Fruit fly (Drosophila melanogaster) whole organism, embryonic: Measurements from ENCODE around the gene hdly.
A peak's percentile ranks its signal among the peaks of the same experiment; 100 is the strongest.

Experiments used
- Abd-B ChIP-seq: fragments of 200-800 bp; sonication (Bioruptor generic); optimal IDR thresholded peaks from 2 replicates; lab custom pipeline; 2018; ENCODE audit warnings: missing biosample characterization, mild to moderate bottlenecking, missing genetic modification characterization, moderate library complexity
- Antp ChIP-seq: fragments of 200-800 bp; sonication (Bioruptor generic); optimal IDR thresholded peaks from 3 replicates; lab custom pipeline; 2016; ENCODE audit warnings: missing biosample characterization, missing genetic modification characterization
- Bdp1 ChIP-seq: fragments of 200-800 bp; sonication (Bioruptor generic); optimal IDR thresholded peaks from 3 replicates; lab custom pipeline; 2016; ENCODE audit warnings: missing biosample characterization, missing genetic modification characterization
- C15 ChIP-seq: fragments of 200-800 bp; sonication (Bioruptor generic); IDR thresholded peaks from 3 replicates; pipeline ENCODE4 v1.3.6; 2022; ENCODE audit warnings: missing biosample characterization, missing genetic modification characterization
- CG10209 ChIP-seq: fragments of 200-800 bp; sonication (Bioruptor generic); optimal IDR thresholded peaks from 3 replicates; lab custom pipeline; 2017; ENCODE audit warnings: missing biosample characterization, mild to moderate bottlenecking, missing genetic modification characterization, missing genetic modification reagents
- CG10543 ChIP-seq: fragments of 200-800 bp; sonication (Bioruptor generic); optimal IDR thresholded peaks from 3 replicates; lab custom pipeline; 2017; ENCODE audit warnings: missing biosample characterization, mild to moderate bottlenecking, missing genetic modification characterization, moderate library complexity
- CG11696 ChIP-seq: fragments of 200-800 bp; sonication (Bioruptor generic); IDR thresholded peaks from 2 replicates; pipeline ENCODE4 v1.3.6; 2022; ENCODE audit warnings: missing biosample characterization, missing genetic modification characterization
- CG12769 ChIP-seq: fragments of 200-800 bp; sonication (Bioruptor generic); optimal IDR thresholded peaks from 2 replicates; lab custom pipeline; 2019; ENCODE audit warnings: missing biosample characterization, mild to moderate bottlenecking, missing genetic modification characterization, moderate library complexity
- CG1529 ChIP-seq: fragments of 200-800 bp; sonication (Bioruptor generic); optimal IDR thresholded peaks from 3 replicates; lab custom pipeline; 2018; ENCODE audit warnings: missing biosample characterization, missing genetic modification characterization
- CG18011 ChIP-seq: fragments of 200-800 bp; sonication (Bioruptor generic); optimal IDR thresholded peaks from 2 replicates; lab custom pipeline; 2017; ENCODE audit warnings: missing biosample characterization, missing genetic modification characterization, mild to moderate bottlenecking, moderate library complexity, missing genotype
- CG2202 ChIP-seq: fragments of 200-800 bp; sonication (Bioruptor generic); optimal IDR thresholded peaks from 2 replicates; lab custom pipeline; 2018; ENCODE audit warnings: missing biosample characterization, mild to moderate bottlenecking, missing genetic modification characterization
- CG3065 ChIP-seq: fragments of 200-800 bp; sonication (Bioruptor generic); optimal IDR thresholded peaks from 2 replicates; lab custom pipeline; 2016; ENCODE audit warnings: missing biosample characterization, missing genetic modification characterization
- CG31441 ChIP-seq: fragments of 200-800 bp; sonication (Bioruptor generic); IDR thresholded peaks from 2 replicates; pipeline ENCODE4 v1.3.6; 2022; ENCODE audit warnings: missing biosample characterization, missing genetic modification characterization
- CG5245 ChIP-seq: fragments of 200-800 bp; sonication (Bioruptor generic); optimal IDR thresholded peaks from 3 replicates; lab custom pipeline; 2016; ENCODE audit warnings: missing biosample characterization, missing genetic modification characterization
- CG5953 ChIP-seq: fragments of 200-800 bp; sonication (Bioruptor generic); IDR thresholded peaks from 2 replicates; pipeline ENCODE4 v1.3.6; 2022; ENCODE audit warnings: missing biosample characterization, missing genetic modification characterization
- CG6813 ChIP-seq: fragments of 200-800 bp; sonication (Bioruptor generic); optimal IDR thresholded peaks from 2 replicates; lab custom pipeline; 2017; ENCODE audit warnings: missing biosample characterization, missing genetic modification characterization, mild to moderate bottlenecking, moderate library complexity, missing genetic modification reagents
- CG7271 ChIP-seq: fragments of 200-800 bp; sonication (Bioruptor generic); optimal IDR thresholded peaks from 2 replicates; lab custom pipeline; 2018; ENCODE audit warnings: missing biosample characterization, mild to moderate bottlenecking, missing genetic modification characterization, moderate library complexity
- CG9932 ChIP-seq: fragments of 200-800 bp; sonication (Bioruptor generic); IDR thresholded peaks from 2 replicates; pipeline ENCODE4 v1.3.6; 2022; ENCODE audit warnings: missing biosample characterization, missing genetic modification characterization
- CkIIα-i1 ChIP-seq: fragments of 200-800 bp; sonication (Bioruptor generic); IDR thresholded peaks from 2 replicates; pipeline ENCODE4 v1.3.6; 2022; ENCODE audit warnings: missing biosample characterization, missing genetic modification characterization
- CoRest ChIP-seq: fragments of 200-800 bp; sonication (Bioruptor generic); optimal IDR thresholded peaks from 3 replicates; lab custom pipeline; 2018; ENCODE audit warnings: missing biosample characterization, mild to moderate bottlenecking, missing genetic modification characterization, moderate library complexity
- Dad ChIP-seq: fragments of 200-800 bp; sonication (Bioruptor generic); optimal IDR thresholded peaks from 3 replicates; lab custom pipeline; 2016; ENCODE audit warnings: missing biosample characterization, missing genetic modification characterization
- Dfd ChIP-seq, 2 experiments: fragments of >200 bp; optimal IDR thresholded peaks; 2 replicates each; lab custom pipeline; 2017; ENCODE audit warnings: missing biosample characterization in 2 of 2, missing genetic modification characterization in 2 of 2
- Dip3 ChIP-seq: fragments of 200-800 bp; sonication (Bioruptor generic); optimal IDR thresholded peaks from 3 replicates; lab custom pipeline; 2016; ENCODE audit warnings: missing biosample characterization, missing genetic modification characterization
- Dref ChIP-seq: fragments of 200-800 bp; sonication (Bioruptor generic); IDR thresholded peaks from 2 replicates; pipeline ENCODE4 v1.3.6; 2022; ENCODE audit warnings: missing biosample characterization, missing genetic modification characterization
- MESR4 ChIP-seq: fragments of 200-800 bp; sonication (Bioruptor generic); optimal IDR thresholded peaks from 2 replicates; lab custom pipeline; 2018; ENCODE audit warnings: missing biosample characterization, mild to moderate bottlenecking, missing genetic modification characterization, moderate library complexity
- Meics ChIP-seq: fragments of 200-800 bp; sonication (Bioruptor generic); optimal IDR thresholded peaks from 2 replicates; lab custom pipeline; 2017; ENCODE audit warnings: missing biosample characterization, mild to moderate bottlenecking, missing genetic modification characterization
- Mrtf ChIP-seq: fragments of 200-800 bp; sonication (Bioruptor generic); IDR thresholded peaks from 3 replicates; pipeline ENCODE4 v1.3.6; 2022; ENCODE audit warnings: missing biosample characterization, missing genetic modification characterization
- Oli ChIP-seq: fragments of 200-800 bp; sonication (Bioruptor generic); optimal IDR thresholded peaks from 2 replicates; lab custom pipeline; 2018; ENCODE audit warnings: missing biosample characterization, mild to moderate bottlenecking, missing genetic modification characterization, moderate library complexity
- Pdp1 ChIP-seq, 2 experiments: fragments of 200-800 bp; sonication (Bioruptor generic); optimal IDR thresholded peaks; 3 replicates each; lab custom pipeline; 2016; ENCODE audit warnings: missing biosample characterization in 2 of 2, missing genetic modification characterization in 2 of 2, mild to moderate bottlenecking in 1 of 2, moderate library complexity in 1 of 2
- Scr ChIP-seq: fragments of 200-800 bp; sonication (Bioruptor generic); IDR thresholded peaks from 2 replicates; pipeline ENCODE4 v1.3.6; 2022; ENCODE audit warnings: missing biosample characterization, missing genetic modification characterization; ENCODE audit not compliant: partially characterized antibody
- Sry-δ ChIP-seq: fragments of 200-800 bp; sonication (Bioruptor generic); optimal IDR thresholded peaks from 2 replicates; lab custom pipeline; 2016; ENCODE audit warnings: missing biosample characterization, missing genetic modification characterization
- ap ChIP-seq: fragments of 200-800 bp; sonication (Bioruptor generic); IDR thresholded peaks from 2 replicates; pipeline ENCODE4 v1.3.6; 2022; ENCODE audit warnings: missing biosample characterization, missing genetic modification characterization
- ash1 ChIP-seq: fragments of 200-800 bp; sonication (Bioruptor generic); optimal IDR thresholded peaks from 2 replicates; lab custom pipeline; 2018; ENCODE audit warnings: missing biosample characterization, mild to moderate bottlenecking, missing genetic modification characterization
- bigmax ChIP-seq: fragments of 200-800 bp; sonication (Bioruptor generic); optimal IDR thresholded peaks from 2 replicates; lab custom pipeline; 2018; ENCODE audit warnings: missing biosample characterization, mild to moderate bottlenecking, missing genetic modification characterization
- bowl ChIP-seq: fragments of 200-800 bp; sonication (Bioruptor generic); IDR thresholded peaks from 2 replicates; pipeline ENCODE4 v1.3.6; 2022; ENCODE audit warnings: missing biosample characterization, missing genetic modification characterization
- cg ChIP-seq: fragments of 200-800 bp; sonication (Bioruptor generic); optimal IDR thresholded peaks from 3 replicates; lab custom pipeline; 2019; ENCODE audit warnings: missing biosample characterization, mild to moderate bottlenecking, missing genetic modification characterization, moderate library complexity
- fd96Cb ChIP-seq: fragments of 200-800 bp; sonication (Bioruptor generic); optimal IDR thresholded peaks from 2 replicates; lab custom pipeline; 2018; ENCODE audit warnings: missing biosample characterization, mild to moderate bottlenecking, missing genetic modification characterization, moderate library complexity
- fu2 ChIP-seq: fragments of 200-800 bp; sonication (Bioruptor generic); optimal IDR thresholded peaks from 2 replicates; lab custom pipeline; 2016; ENCODE audit warnings: missing biosample characterization, missing genetic modification characterization
- ham ChIP-seq: fragments of 200-800 bp; sonication (Bioruptor generic); IDR thresholded peaks from 2 replicates; pipeline ENCODE4 v1.3.6; 2022; ENCODE audit warnings: missing biosample characterization, missing genetic modification characterization
- kni ChIP-seq: fragments of 200-800 bp; sonication (Bioruptor generic); optimal IDR thresholded peaks from 3 replicates; lab custom pipeline; 2017; ENCODE audit warnings: mild to moderate bottlenecking, missing biosample characterization, missing genetic modification reagents, missing genetic modification characterization
- lbe ChIP-seq: fragments of 200-800 bp; sonication (Bioruptor generic); optimal IDR thresholded peaks from 2 replicates; lab custom pipeline; 2016; ENCODE audit warnings: missing biosample characterization, mild to moderate bottlenecking, missing genetic modification characterization
- lilli ChIP-seq: fragments of 200-800 bp; sonication (Bioruptor generic); optimal IDR thresholded peaks from 3 replicates; lab custom pipeline; 2016; ENCODE audit warnings: missing biosample characterization, missing genetic modification characterization
- otp ChIP-seq: fragments of 200-800 bp; sonication (Bioruptor generic); IDR thresholded peaks from 3 replicates; pipeline ENCODE4, ENCODE4 v1.3.6; 2022; ENCODE audit warnings: missing biosample characterization, missing genetic modification characterization
- scrt ChIP-seq: fragments of 200-800 bp; sonication (Bioruptor generic); optimal IDR thresholded peaks from 2 replicates; lab custom pipeline; 2018; ENCODE audit warnings: missing biosample characterization, mild to moderate bottlenecking, missing genetic modification characterization, moderate library complexity
- sim ChIP-seq: fragments of 200-800 bp; sonication (Bioruptor generic); IDR thresholded peaks from 2 replicates; pipeline ENCODE4 v1.3.6; 2022; ENCODE audit warnings: missing biosample characterization, missing genetic modification characterization
- slp2 ChIP-seq: fragments of 200-800 bp; sonication (Bioruptor generic); optimal IDR thresholded peaks from 2 replicates; lab custom pipeline; 2016; ENCODE audit warnings: missing biosample characterization, missing genetic modification characterization
- sug ChIP-seq: fragments of 200-800 bp; optimal IDR thresholded peaks from 2 replicates; lab custom pipeline; 2019; ENCODE audit warnings: missing biosample characterization, mild to moderate bottlenecking, missing genetic modification characterization, moderate library complexity
- unpg ChIP-seq: fragments of 200-800 bp; sonication (Bioruptor generic); optimal IDR thresholded peaks from 3 replicates; lab custom pipeline; 2018; ENCODE audit warnings: missing biosample characterization, mild to moderate bottlenecking, missing genetic modification characterization, moderate library complexity

Gene hdly

dm6 chr3R:20956875-20957874 lies 43.1 kb downstream of the hdly start (continued):
- TF ChIP-seq sim (GFP tag; lab: Robert Waterston, UW) (no peak), CG10209 (GFP tag; lab: Kevin White, UChicago) (peak; percentile 90), CG1529 (GFP tag; lab: Kevin White, UChicago) (peak; percentile 82), Pdp1 (GFP tag; optimal IDR thresholded peaks at IDR 0.05; lab: Kevin White, UChicago) (peak; percentile 87 to 99), CG11696 (GFP tag; lab: Robert Waterston, UW) (no peak), Sry-δ (GFP tag; lab: Kevin White, UChicago) (peak; percentile 45), CkIIα-i1 (GFP tag; lab: Robert Waterston, UW) (0 out of 2 replicates have a peak, but pooled peaks have one; percentile 9), CG31441 (GFP tag; lab: Robert Waterston, UW) (peak; percentile 90), Oli (tag; lab: Kevin White, UChicago) (peak; percentile 91), Meics (GFP tag; lab: Kevin White, UChicago) (peak; percentile 96), sug (tag; lab: Kevin White, UChicago) (peak; percentile 87), CG3065 (GFP tag; lab: Kevin White, UChicago) (peak; percentile 48), scrt (GFP tag; lab: Kevin White, UChicago) (peak; percentile 80), otp (GFP tag; lab: Robert Waterston, UW) (no peak), Bdp1 (peak; percentile 62), CG7271 (tag; lab: Kevin White, UChicago) (peak; percentile 25), lbe (GFP tag; lab: Kevin White, UChicago) (peak; percentile 46), Dfd (GFP tag; optimal IDR thresholded peaks at IDR 0.05; lab: Kevin White, UChicago) (no peak), MESR4 (GFP tag; lab: Kevin White, UChicago) (no peak), Antp (GFP tag; lab: Kevin White, UChicago) (peak; percentile 75), unpg (GFP tag; lab: Kevin White, UChicago) (peak; percentile 67), bowl (GFP tag; lab: Robert Waterston, UW) (no peak), CG12769 (peak; percentile 30), kni (GFP tag; lab: Kevin White, UChicago) (peak; percentile 37), Scr (GFP tag; lab: Robert Waterston, UW) (peak; percentile 44), cg (GFP tag; lab: Kevin White, UChicago) (no peak), CG6813 (GFP tag; lab: Kevin White, UChicago) (peak; percentile 77), lilli (peak; percentile 88), C15 (0 out of 3 replicates have a peak, but pooled peaks have one; percentile 19), ash1 (no peak), CG9932 (GFP tag; lab: Robert Waterston, UW) (peak; percentile 74), fu2 (peak; percentile 86), Dip3 (GFP tag; lab: Kevin White, UChicago) (peak; percentile 79), Dad (GFP tag; lab: Kevin White, UChicago) (peak; percentile 84), CG18011 (peak; percentile 68), Mrtf (GFP tag; lab: Robert Waterston, UW) (no peak), Dref (GFP tag; lab: Robert Waterston, UW) (no peak; the same call in 1 of the 2 replicates), Abd-B (GFP tag; lab: Kevin White, UChicago) (peak; percentile 83), ham (no peak), CoRest (tag; lab: Kevin White, UChicago) (peak; percentile 95), CG10543 (peak; percentile 95), CG2202 (tag; lab: Kevin White, UChicago) (no peak), CG5953 (GFP tag; lab: Robert Waterston, UW) (no peak), CG5245 (GFP tag; lab: Kevin White, UChicago) (peak; percentile 67), fd96Cb (tag; lab: Kevin White, UChicago) (peak; percentile 89), ap (no peak; the same call in 1 of the 2 replicates), slp2 (GFP tag; lab: Kevin White, UChicago) (peak; percentile 83), bigmax (GFP tag; lab: Kevin White, UChicago) (no peak)
